Fruit fly (Drosophila melanogaster): Measurements from ENCODE around the gene Pxn.

- TF ChIP-seq CTCF (optimal IDR thresholded peaks at IDR 0.05), result no peak
- no peak for TF ChIP-seq CG8478 (optimal IDR thresholded peaks at IDR 0.05)
Observed at dm6 chr3L:2587562-2587918, 42.3 kb downstream of the Pxn start.
